Worm (Caenorhabditis elegans) whole organism, young adult: ENCODE results near the gene C49C8.8.

Experiments used
- B0019.2 ChIP-seq: fragments of 200-800 bp; sonication (Bioruptor generic); conservative IDR thresholded peaks from 2 replicates; pipeline ENCODE4 v1.3.6; 2022; ENCODE audit warnings: missing genetic modification reagents, missing genetic modification characterization, missing compliant biosample characterization
- F23B12.7 ChIP-seq: sonication (generic microtip); optimal IDR thresholded peaks from 2 replicates; lab custom pipeline; 2017; ENCODE audit warnings: missing genetic modification characterization, mild to moderate bottlenecking, missing compliant biosample characterization, antibody characterized with exemption, moderate library complexity; ENCODE audit not compliant: insufficient read depth
- F37B4.10 ChIP-seq: fragments of 200-800 bp; sonication (Bioruptor generic); IDR thresholded peaks from 2 replicates; pipeline ENCODE4 v1.3.6; 2022; ENCODE audit warnings: missing genetic modification characterization, missing compliant biosample characterization
- F39B2.1 ChIP-seq: fragments of 200-800 bp; sonication (Bioruptor generic); IDR thresholded peaks from 2 replicates; pipeline ENCODE4 v1.3.6; 2022; ENCODE audit warnings: missing genetic modification reagents, missing genetic modification characterization, missing compliant biosample characterization
- F49E8.2 ChIP-seq: sonication (generic microtip); optimal IDR thresholded peaks from 3 replicates; lab custom pipeline; 2017; ENCODE audit warnings: missing genetic modification characterization, mild to moderate bottlenecking, missing compliant biosample characterization, antibody characterized with exemption, moderate library complexity; ENCODE audit not compliant: insufficient read depth
- F52B5.7 ChIP-seq: sonication (generic microtip); optimal IDR thresholded peaks from 2 replicates; lab custom pipeline; 2016; ENCODE audit warnings: mild to moderate bottlenecking, missing genetic modification characterization, missing compliant biosample characterization
- F55B11.4 ChIP-seq: sonication (generic microtip); optimal IDR thresholded peaks from 2 replicates; lab custom pipeline; 2016; ENCODE audit warnings: missing compliant biosample characterization, missing genetic modification characterization, borderline replicate concordance; ENCODE audit not compliant: insufficient read depth
- F57A8.1 ChIP-seq: fragments of 200-800 bp; sonication (Bioruptor generic); optimal IDR thresholded peaks from 2 replicates; lab custom pipeline; 2018; ENCODE audit warnings: mild to moderate bottlenecking, missing genetic modification characterization, moderate library complexity, missing compliant biosample characterization
- F57C9.4 ChIP-seq: sonication (generic microtip); optimal IDR thresholded peaks from 2 replicates; lab custom pipeline; 2017; ENCODE audit warnings: mild to moderate bottlenecking, missing genetic modification characterization, missing compliant biosample characterization
- K12H6.12 ChIP-seq: fragments of 200-800 bp; sonication (Bioruptor generic); optimal IDR thresholded peaks from 2 replicates; lab custom pipeline; 2018; ENCODE audit warnings: mild to moderate bottlenecking, missing genetic modification characterization, missing compliant biosample characterization
- Y56A3A.18 ChIP-seq: fragments of 200-800 bp; sonication (Bioruptor generic); IDR thresholded peaks from 2 replicates; pipeline ENCODE4 v1.3.6; 2022; ENCODE audit warnings: missing genetic modification reagents, missing genetic modification characterization, missing compliant biosample characterization
- attf-3 ChIP-seq: fragments of 200-800 bp; sonication (Bioruptor generic); conservative IDR thresholded peaks from 2 replicates; pipeline ENCODE4 v1.3.6; 2022; ENCODE audit warnings: missing genetic modification reagents, missing genetic modification characterization, missing compliant biosample characterization
- cebp-1 ChIP-seq, 2 experiments: fragments of 200-800 bp in 1 of 2; sonication (Bioruptor generic) in 1 of 2; sonication (generic microtip) in 1 of 2; IDR thresholded peaks in 1 of 2; optimal IDR thresholded peaks in 1 of 2; 2 replicates each; pipeline versions ENCODE4 v1.3.6 to Lab custom; 2017 to 2022; ENCODE audit warnings: missing compliant biosample characterization in 2 of 2, missing genetic modification characterization in 2 of 2, mild to moderate bottlenecking in 1 of 2, missing genetic modification reagents in 1 of 2, moderate library complexity in 1 of 2
- cebp-2 ChIP-seq: fragments of 200-800 bp; sonication (Bioruptor generic); IDR thresholded peaks from 2 replicates; pipeline ENCODE4 v1.3.6; 2022; ENCODE audit warnings: missing genetic modification characterization, missing compliant biosample characterization
- ceh-58 ChIP-seq: fragments of 200-800 bp; sonication (Bioruptor generic); IDR thresholded peaks from 2 replicates; pipeline ENCODE4 v1.3.6; 2022; ENCODE audit warnings: missing genetic modification characterization, missing compliant biosample characterization
- die-1 ChIP-seq: sonication (generic microtip); optimal IDR thresholded peaks from 2 replicates; lab custom pipeline; 2016; ENCODE audit warnings: missing genotype, mild to moderate bottlenecking, missing genetic modification characterization, missing compliant biosample characterization
- egrh-3 ChIP-seq: fragments of 200-800 bp; sonication (Bioruptor generic); IDR thresholded peaks from 2 replicates; pipeline ENCODE4 v1.3.6; 2022; ENCODE audit warnings: missing genetic modification reagents, missing genetic modification characterization, missing compliant biosample characterization
- ets-4 ChIP-seq: fragments of 200-800 bp; sonication (Bioruptor generic); optimal IDR thresholded peaks from 2 replicates; lab custom pipeline; 2018; ENCODE audit warnings: mild to moderate bottlenecking, missing genetic modification characterization, missing compliant biosample characterization
- hmg-1.2 ChIP-seq: fragments of 200-800 bp; sonication (Bioruptor generic); IDR thresholded peaks from 2 replicates; pipeline ENCODE4 v1.3.6; 2022; ENCODE audit warnings: missing genetic modification reagents, missing genetic modification characterization, missing compliant biosample characterization
- hrde-1 ChIP-seq: sonication (generic microtip); optimal IDR thresholded peaks from 2 replicates; lab custom pipeline; 2016; ENCODE audit warnings: missing genetic modification characterization, mild to moderate bottlenecking, missing compliant biosample characterization, moderate library complexity, missing genotype, missing genetic modification reagents, borderline replicate concordance
- lin-54 ChIP-seq: fragments of 200-800 bp; sonication (Bioruptor generic); optimal IDR thresholded peaks from 2 replicates; lab custom pipeline; 2018; ENCODE audit warnings: mild to moderate bottlenecking, missing genetic modification characterization, missing compliant biosample characterization
- lsy-27 ChIP-seq: sonication (generic microtip); optimal IDR thresholded peaks from 2 replicates; lab custom pipeline; 2017; ENCODE audit warnings: missing genetic modification characterization, mild to moderate bottlenecking, missing compliant biosample characterization, antibody characterized with exemption, missing genotype, borderline replicate concordance; ENCODE audit not compliant: insufficient read depth
- madf-3 ChIP-seq: fragments of 200-800 bp; sonication (Bioruptor generic); IDR thresholded peaks from 2 replicates; pipeline ENCODE4 v1.3.6; 2022; ENCODE audit warnings: missing genetic modification reagents, missing genetic modification characterization, missing compliant biosample characterization
- nhr-120 ChIP-seq: fragments of 200-800 bp; sonication (Bioruptor generic); IDR thresholded peaks from 2 replicates; pipeline ENCODE4 v1.3.6; 2022; ENCODE audit warnings: missing genetic modification characterization, missing compliant biosample characterization
- nhr-27 ChIP-seq: fragments of 200-800 bp; sonication (Bioruptor generic); optimal IDR thresholded peaks from 2 replicates; lab custom pipeline; 2018; ENCODE audit warnings: mild to moderate bottlenecking, missing genetic modification characterization, moderate library complexity, missing compliant biosample characterization
- sea-2 ChIP-seq: fragments of 200-800 bp; sonication (Bioruptor generic); IDR thresholded peaks from 2 replicates; pipeline ENCODE4 v1.3.6; 2022; ENCODE audit warnings: missing genetic modification characterization, missing compliant biosample characterization
- snpc-1.3 ChIP-seq: sonication (generic microtip); optimal IDR thresholded peaks from 2 replicates; lab custom pipeline; 2017; ENCODE audit warnings: missing genetic modification characterization, mild to moderate bottlenecking, missing compliant biosample characterization, antibody characterized with exemption, moderate library complexity, missing genotype, missing genetic modification reagents; ENCODE audit not compliant: insufficient read depth
- snpc-4 ChIP-seq, 5 experiments: fragments of 150-350 bp in 1 of 5; sonication (generic microtip) in 4 of 5; optimal IDR thresholded peaks; 2 replicates each; lab custom pipeline; 2014 to 2018; ENCODE audit warnings: missing genetic modification characterization in 5 of 5, missing biosample characterization in 3 of 5, antibody characterized with exemption in 2 of 5, mild to moderate bottlenecking in 2 of 5, missing compliant biosample characterization in 2 of 5, missing genotype in 2 of 5, moderate library complexity in 2 of 5, missing genetic modification reagents in 1 of 5
- sptf-2 ChIP-seq: fragments of 200-800 bp; sonication (Bioruptor generic); optimal IDR thresholded peaks from 2 replicates; lab custom pipeline; 2018; ENCODE audit warnings: mild to moderate bottlenecking, missing genetic modification characterization, missing compliant biosample characterization

The C49C8.8 gene

DNA sequence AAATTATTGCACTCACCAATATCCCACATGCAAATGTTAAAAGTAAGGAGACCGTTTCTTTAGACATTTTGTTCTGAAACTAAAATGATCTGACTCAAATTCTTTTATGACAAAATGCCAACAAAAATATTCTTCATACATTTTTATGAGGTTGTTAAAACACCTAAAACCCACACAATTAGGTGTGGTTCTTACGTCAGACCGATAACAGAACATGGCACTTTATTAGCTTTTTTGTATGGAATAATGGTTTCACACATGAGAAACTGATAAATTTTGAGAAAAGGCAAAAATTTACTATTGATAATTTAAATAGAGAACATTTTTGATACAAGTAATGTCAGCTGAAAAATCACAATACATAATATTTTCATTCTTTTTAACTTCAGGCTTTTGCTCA, 1.7 kb downstream of the C49C8.8 start, which contains the start of gene C49C8.5:
TSS of gene C49C8.5 (minus strand) at position 73 of the 400 bp plus-strand sequence.
- no peak for TF ChIP-seq cebp-2 (GFP tag; lab: Robert Waterston, UW)
- TF ChIP-seq lsy-27 = no peak
- TF ChIP-seq sptf-2 (GFP tag; lab: Kevin White, UChicago) = no peak
- TF ChIP-seq F39B2.1 (GFP tag; lab: Robert Waterston, UW) = no peak

ce11 chrIV:8654115-8654628, 2.2 kb downstream of the C49C8.8 start, which contains the start of gene C49C8.1:
Gene C49C8.1 (plus strand): TSS chrIV:8654578.
- TF ChIP-seq ets-4 (GFP tag; lab: Kevin White, UChicago) = no peak
- TF ChIP-seq lin-54 (GFP tag; lab: Kevin White, UChicago) = no peak
- TF ChIP-seq F23B12.7 (tag; lab: Kevin White, UChicago) = no peak
- no peak for TF ChIP-seq madf-3 (GFP tag; lab: Robert Waterston, UW)
- no peak for TF ChIP-seq sea-2
- TF ChIP-seq F55B11.4 (tag; lab: Kevin White, UChicago) = no peak
- no peak for TF ChIP-seq F57C9.4 (tag; lab: Kevin White, UChicago)
- TF ChIP-seq nhr-27 (tag; lab: Kevin White, UChicago) = no peak
- TF ChIP-seq F57A8.1 = no peak
- TF ChIP-seq F37B4.10 (GFP tag; lab: Robert Waterston, UW) = no peak
- no peak for TF ChIP-seq F52B5.7
- TF ChIP-seq ceh-58 (GFP tag; lab: Robert Waterston, UW) = no peak
- no peak for TF ChIP-seq hmg-1.2 (GFP tag; lab: Robert Waterston, UW)
- TF ChIP-seq nhr-120 (GFP tag; lab: Robert Waterston, UW) = no peak
- TF ChIP-seq B0019.2 (GFP tag; lab: Robert Waterston, UW) = no peak

DNA sequence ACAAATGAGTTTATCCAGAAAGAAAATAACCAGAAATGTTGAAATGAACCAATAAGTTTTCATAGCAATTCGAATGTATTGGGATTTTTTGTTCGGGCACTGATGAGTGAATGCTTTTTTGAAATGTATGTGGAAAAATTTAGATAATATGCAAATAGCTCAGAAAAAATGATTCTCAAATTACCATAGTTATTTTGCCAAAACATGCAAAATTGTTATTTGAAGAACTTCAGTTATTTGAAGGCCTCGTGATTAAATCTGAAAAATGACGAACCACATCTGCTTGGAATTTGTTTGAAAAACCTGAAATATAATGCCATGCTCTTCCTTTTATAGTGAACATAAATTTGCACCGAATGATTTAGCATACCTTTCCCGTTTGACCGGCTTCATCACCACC, 6.2 kb downstream of the C49C8.8 start, which contains the start of gene C49C8.6:
TSS of gene C49C8.6 (minus strand) at position 101 of the 400 bp plus-strand sequence.
- TF ChIP-seq cebp-1 (GFP tag; IDR thresholded peaks at IDR 0.05; lab: Robert Waterston, UW) (no peak), cebp-1 (tag; optimal IDR thresholded peaks at IDR 0.05; lab: Kevin White, UChicago) (no peak), snpc-1.3 (tag; lab: Kevin White, UChicago) (no peak), hrde-1 (tag; lab: Kevin White, UChicago) (no peak), Y56A3A.18 (no peak), die-1 (no peak), cebp-2 (GFP tag; lab: Robert Waterston, UW) (no peak), F49E8.2 (tag; lab: Kevin White, UChicago) (no peak), K12H6.12 (tag; lab: Kevin White, UChicago) (no peak), snpc-4 (GFP tag; optimal IDR thresholded peaks at IDR 0.05; lab: Kevin White, UChicago) (no peak), snpc-4 (tag; optimal IDR thresholded peaks at IDR 0.05; lab: Kevin White, UChicago) (no peak)

- TF ChIP-seq sptf-2 (GFP tag; lab: Kevin White, UChicago) (no peak), attf-3 (GFP tag; lab: Robert Waterston, UW) (peak; percentile 94)
- TF ChIP-seq, all 124 proteins: peak for 1
Measured at ce11 chrIV:8665778-8666177, 13.8 kb downstream of the C49C8.8 start.

- peak; percentile 63; the same call in 1 of the 2 replicates for TF ChIP-seq egrh-3
Measured at ce11 chrIV:8667155-8667554, 15.2 kb downstream of the C49C8.8 start.
